Fruit fly (Drosophila melanogaster) whole organism, embryonic: ENCODE measurements around the gene CAH6.

Source experiments
- B-H1 ChIP-seq: fragments of 200-800 bp; sonication (Bioruptor generic); IDR thresholded peaks from 3 replicates; pipeline ENCODE4 v1.3.6; 2022; ENCODE audit warnings: missing biosample characterization, missing genetic modification characterization
- Bgb ChIP-seq: fragments of 200-800 bp; sonication (Bioruptor generic); IDR thresholded peaks from 2 replicates; pipeline ENCODE4 v1.3.6; 2022; ENCODE audit warnings: missing biosample characterization, missing genetic modification characterization; ENCODE audit not compliant: partially characterized antibody
- CG10267 ChIP-seq: fragments of 200-800 bp; sonication (Bioruptor generic); optimal IDR thresholded peaks from 2 replicates; lab custom pipeline; 2018; ENCODE audit warnings: missing biosample characterization, mild to moderate bottlenecking, missing genetic modification characterization, moderate library complexity
- CG11093 ChIP-seq: fragments of 200-800 bp; sonication (Bioruptor generic); IDR thresholded peaks from 3 replicates; pipeline ENCODE4 v1.3.6; 2022; ENCODE audit warnings: missing biosample characterization, missing genetic modification characterization
- CG13424 ChIP-seq: fragments of 200-800 bp; sonication (Bioruptor generic); optimal IDR thresholded peaks from 2 replicates; lab custom pipeline; 2019; ENCODE audit warnings: missing biosample characterization, mild to moderate bottlenecking, missing genetic modification characterization, moderate library complexity
- CG14860 ChIP-seq: fragments of 200-800 bp; sonication (Bioruptor generic); IDR thresholded peaks from 3 replicates; pipeline ENCODE4 v1.3.6; 2022; ENCODE audit warnings: missing biosample characterization, missing genetic modification characterization; ENCODE audit not compliant: partially characterized antibody
- CG1647 ChIP-seq: fragments of 200-800 bp; sonication (Bioruptor generic); optimal IDR thresholded peaks from 3 replicates; lab custom pipeline; 2016; ENCODE audit warnings: missing biosample characterization, missing genetic modification characterization
- CG17361 ChIP-seq: fragments of 200-800 bp; sonication (Bioruptor generic); IDR thresholded peaks from 3 replicates; pipeline ENCODE4 v1.3.6; 2022; ENCODE audit warnings: missing biosample characterization, missing genetic modification characterization
- CG18476 ChIP-seq: fragments of 200-800 bp; sonication (Bioruptor generic); optimal IDR thresholded peaks from 2 replicates; lab custom pipeline; 2016; ENCODE audit warnings: missing biosample characterization, mild to moderate bottlenecking, missing genetic modification characterization
- CG2199 ChIP-seq: fragments of 200-800 bp; sonication (Bioruptor generic); IDR thresholded peaks from 3 replicates; pipeline ENCODE4 v1.3.6; 2022; ENCODE audit warnings: missing biosample characterization, missing genetic modification characterization
- CG7357 ChIP-seq: fragments of 200-800 bp; sonication (Bioruptor generic); IDR thresholded peaks from 3 replicates; pipeline ENCODE4 v1.3.6; 2022; ENCODE audit warnings: missing biosample characterization, missing genetic modification characterization
- CG8281 ChIP-seq: fragments of 200-800 bp; sonication (Bioruptor generic); optimal IDR thresholded peaks from 2 replicates; lab custom pipeline; 2018; ENCODE audit warnings: missing biosample characterization, mild to moderate bottlenecking, missing genetic modification characterization, moderate library complexity
- CG8290 ChIP-seq, 3 experiments: fragments of 200-800 bp; sonication (Bioruptor generic); optimal IDR thresholded peaks; 2 replicates each; lab custom pipeline; 2016 to 2019; ENCODE audit warnings: missing biosample characterization in 3 of 3, missing genetic modification characterization in 3 of 3, mild to moderate bottlenecking in 2 of 3, moderate library complexity in 1 of 3
- CG8359 ChIP-seq: fragments of 200-800 bp; sonication (Bioruptor generic); optimal IDR thresholded peaks from 2 replicates; lab custom pipeline; 2017; ENCODE audit warnings: missing biosample characterization, mild to moderate bottlenecking, missing genetic modification characterization, borderline replicate concordance
- CG9797 ChIP-seq: fragments of 200-800 bp; sonication (Bioruptor generic); optimal IDR thresholded peaks from 3 replicates; lab custom pipeline; 2018; ENCODE audit warnings: missing biosample characterization, mild to moderate bottlenecking, missing genetic modification characterization
- CHES-1-like ChIP-seq: fragments of 200-800 bp; sonication (Bioruptor generic); optimal IDR thresholded peaks from 2 replicates; lab custom pipeline; 2016; ENCODE audit warnings: missing biosample characterization, missing genetic modification characterization
- Dfd ChIP-seq, 2 experiments: fragments of >200 bp; optimal IDR thresholded peaks; 2 replicates each; lab custom pipeline; 2017; ENCODE audit warnings: missing biosample characterization in 2 of 2, missing genetic modification characterization in 2 of 2
- Fer3 ChIP-seq: fragments of 200-800 bp; sonication (Bioruptor generic); optimal IDR thresholded peaks from 2 replicates; lab custom pipeline; 2018; ENCODE audit warnings: missing biosample characterization, mild to moderate bottlenecking, missing genetic modification characterization, moderate library complexity
- HmgD ChIP-seq: fragments of 200-800 bp; sonication (Bioruptor generic); optimal IDR thresholded peaks from 3 replicates; lab custom pipeline; 2016; ENCODE audit warnings: missing biosample characterization, missing genetic modification characterization
- MBD-R2 ChIP-seq: fragments of 200-800 bp; sonication (Bioruptor generic); IDR thresholded peaks from 2 replicates; pipeline ENCODE4 v1.3.6; 2022; ENCODE audit warnings: missing biosample characterization, missing genetic modification characterization
- Mes4 ChIP-seq: fragments of 200-800 bp; sonication (Bioruptor generic); optimal IDR thresholded peaks from 2 replicates; lab custom pipeline; 2016; ENCODE audit warnings: missing biosample characterization, missing genetic modification characterization
- Rx ChIP-seq: fragments of 200-800 bp; sonication (Bioruptor generic); IDR thresholded peaks from 2 replicates; pipeline ENCODE4 v1.3.6; 2022; ENCODE audit warnings: missing biosample characterization, missing genetic modification characterization
- Ssrp ChIP-seq: fragments of 200-800 bp; sonication (Bioruptor generic); optimal IDR thresholded peaks from 2 replicates; lab custom pipeline; 2018; ENCODE audit warnings: missing biosample characterization, mild to moderate bottlenecking, missing genetic modification characterization, moderate library complexity
- Usf ChIP-seq: fragments of 200-800 bp; sonication (Bioruptor generic); optimal IDR thresholded peaks from 2 replicates; lab custom pipeline; 2017; ENCODE audit warnings: missing genotype, missing biosample characterization, missing genetic modification characterization
- amos ChIP-seq: fragments of 200-800 bp; sonication (Bioruptor generic); IDR thresholded peaks from 2 replicates; pipeline ENCODE4 v1.3.6; 2022; ENCODE audit warnings: missing biosample characterization, missing genetic modification characterization; ENCODE audit not compliant: partially characterized antibody
- aop ChIP-seq: fragments of 200-800 bp; sonication (Bioruptor generic); IDR thresholded peaks from 2 replicates; pipeline ENCODE4 v1.3.6; 2022; ENCODE audit warnings: missing biosample characterization, missing genetic modification characterization
- cato ChIP-seq: fragments of 200-800 bp; sonication (Bioruptor generic); optimal IDR thresholded peaks from 2 replicates; lab custom pipeline; 2016; ENCODE audit warnings: missing biosample characterization, missing genetic modification characterization, borderline replicate concordance
- chm ChIP-seq: fragments of 200-800 bp; sonication (Bioruptor generic); IDR thresholded peaks from 2 replicates; pipeline ENCODE4 v1.3.6; 2022; ENCODE audit warnings: missing biosample characterization, missing genetic modification characterization
- chn ChIP-seq: fragments of 200-800 bp; sonication (Bioruptor generic); optimal IDR thresholded peaks from 2 replicates; lab custom pipeline; 2016; ENCODE audit warnings: missing biosample characterization, missing genetic modification characterization
- ci ChIP-seq: fragments of 200-800 bp; sonication (Bioruptor generic); IDR thresholded peaks from 3 replicates; pipeline ENCODE4 v1.3.6; 2022; ENCODE audit warnings: missing biosample characterization, missing genetic modification characterization
- crc ChIP-seq: fragments of 200-800 bp; sonication (Bioruptor generic); optimal IDR thresholded peaks from 2 replicates; lab custom pipeline; 2016; ENCODE audit warnings: missing biosample characterization, missing genetic modification characterization
- danr ChIP-seq: fragments of 200-800 bp; sonication (Bioruptor generic); IDR thresholded peaks from 2 replicates; pipeline ENCODE4 v1.3.6; 2022; ENCODE audit warnings: missing biosample characterization, missing genetic modification characterization
- en ChIP-seq: fragments of 200-800 bp; sonication (Bioruptor generic); optimal IDR thresholded peaks from 2 replicates; lab custom pipeline; 2016; ENCODE audit warnings: missing biosample characterization, missing genetic modification characterization
- fd3F ChIP-seq: fragments of 200-800 bp; sonication (Bioruptor generic); optimal IDR thresholded peaks from 2 replicates; lab custom pipeline; 2018; ENCODE audit warnings: missing biosample characterization, mild to moderate bottlenecking, missing genetic modification characterization, moderate library complexity
- gce ChIP-seq: fragments of 200-800 bp; sonication (Bioruptor generic); IDR thresholded peaks from 3 replicates; pipeline ENCODE4 v1.3.6; 2022; ENCODE audit warnings: missing biosample characterization, missing genetic modification characterization
- ham ChIP-seq: fragments of 200-800 bp; sonication (Bioruptor generic); IDR thresholded peaks from 2 replicates; pipeline ENCODE4 v1.3.6; 2022; ENCODE audit warnings: missing biosample characterization, missing genetic modification characterization
- jigr1 ChIP-seq: fragments of 200-800 bp; sonication (Bioruptor generic); IDR thresholded peaks from 3 replicates; pipeline ENCODE4 v1.3.6; 2022; ENCODE audit warnings: missing biosample characterization, missing genetic modification characterization
- ken ChIP-seq: fragments of 200-800 bp; sonication (Bioruptor generic); IDR thresholded peaks from 3 replicates; pipeline ENCODE4 v1.3.6; 2022; ENCODE audit warnings: missing biosample characterization, missing genetic modification characterization
- lola ChIP-seq, 3 experiments: fragments of >200 bp in 2 of 3; fragments of 200-800 bp in 1 of 3; sonication (Bioruptor generic) in 1 of 3; optimal IDR thresholded peaks; 2 replicates each; lab custom pipeline; 2017 to 2019; ENCODE audit warnings: missing biosample characterization in 3 of 3, missing genetic modification characterization in 3 of 3, mild to moderate bottlenecking in 1 of 3, moderate library complexity in 1 of 3
- mld ChIP-seq: fragments of 200-800 bp; sonication (Bioruptor generic); IDR thresholded peaks from 3 replicates; pipeline ENCODE4 v1.3.6; 2022; ENCODE audit warnings: missing biosample characterization, missing genetic modification characterization; ENCODE audit not compliant: partially characterized antibody
- salm ChIP-seq: fragments of 200-800 bp; sonication (Bioruptor generic); optimal IDR thresholded peaks from 2 replicates; lab custom pipeline; 2018; ENCODE audit warnings: missing biosample characterization, mild to moderate bottlenecking, missing genetic modification characterization
- sens-2 ChIP-seq: fragments of 200-800 bp; sonication (Bioruptor generic); IDR thresholded peaks from 2 replicates; pipeline ENCODE4 v1.3.6; 2022; ENCODE audit warnings: missing biosample characterization, missing genetic modification characterization
- slou ChIP-seq: fragments of 200-800 bp; sonication (Bioruptor generic); optimal IDR thresholded peaks from 3 replicates; lab custom pipeline; 2016; ENCODE audit warnings: missing biosample characterization, missing genetic modification characterization
- tin ChIP-seq: fragments of 200-800 bp; sonication (Bioruptor generic); optimal IDR thresholded peaks from 3 replicates; lab custom pipeline; 2016; ENCODE audit warnings: missing biosample characterization, missing genetic modification characterization
- tna ChIP-seq: fragments of 200-800 bp; sonication (Bioruptor generic); IDR thresholded peaks from 2 replicates; pipeline ENCODE4 v1.3.6; 2022; ENCODE audit warnings: missing biosample characterization, missing genetic modification characterization; ENCODE audit not compliant: partially characterized antibody
- toy ChIP-seq: fragments of 200-800 bp; sonication (Bioruptor generic); IDR thresholded peaks from 2 replicates; pipeline ENCODE4 v1.3.6; 2022; ENCODE audit warnings: missing biosample characterization, missing genetic modification characterization
- ttk ChIP-seq: fragments of 200-800 bp; sonication (Bioruptor generic); IDR thresholded peaks from 2 replicates; pipeline ENCODE4 v2.1.2; 2022; ENCODE audit warnings: missing biosample characterization, missing genetic modification characterization
- tx ChIP-seq: fragments of 200-800 bp; sonication (Bioruptor generic); optimal IDR thresholded peaks from 2 replicates; lab custom pipeline; 2016; ENCODE audit warnings: missing biosample characterization, missing genetic modification characterization

Gene CAH6

DNA sequence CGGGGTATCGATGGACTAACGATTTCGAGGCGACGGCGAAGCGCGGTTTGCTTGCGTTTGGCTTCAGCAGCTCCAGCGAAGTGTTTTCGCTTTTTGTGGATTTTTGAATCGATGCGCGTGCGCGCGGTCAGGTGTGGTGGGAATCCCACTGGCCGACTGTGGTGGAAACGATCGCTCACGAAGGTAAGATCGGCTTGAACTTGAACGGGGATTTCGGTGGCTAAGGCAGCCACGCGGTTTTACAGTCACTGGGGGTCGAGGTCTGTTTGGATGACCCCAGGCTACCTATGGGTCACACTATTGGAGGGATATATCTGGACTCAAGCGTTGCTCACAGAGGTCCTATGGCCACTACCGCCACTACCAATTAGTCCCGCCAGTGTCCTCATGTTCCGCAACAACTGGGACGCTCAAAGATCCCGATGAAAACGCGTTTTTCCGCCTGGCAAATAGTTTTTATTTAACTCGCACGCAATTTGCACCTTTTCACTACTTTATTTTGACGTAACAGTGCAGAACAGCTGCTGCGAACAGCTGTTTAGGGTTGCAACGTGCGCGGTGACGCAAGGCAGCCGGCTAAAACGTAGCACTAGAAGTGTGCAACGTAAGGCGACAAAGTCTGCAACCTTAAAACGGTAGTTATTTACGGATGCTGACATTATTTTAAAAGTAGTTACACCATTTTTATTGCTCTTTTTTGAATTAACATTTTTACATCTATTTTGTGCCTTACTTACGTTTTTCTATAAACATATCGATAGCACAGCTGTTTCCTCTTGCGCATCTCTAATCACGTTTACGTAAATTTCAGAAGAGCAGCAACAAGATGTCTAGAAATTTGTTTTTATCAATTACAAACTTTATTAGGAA lies 5.1 kb upstream of the CAH6 start, which contains the start of the genes qless and mRpL32 (continued):
- TF ChIP-seq Mes4 (GFP tag; lab: Kevin White, UChicago): peak; percentile 40
- no peak for TF ChIP-seq Usf
- no peak for TF ChIP-seq Dfd (GFP tag; optimal IDR thresholded peaks at IDR 0.05; lab: Kevin White, UChicago)
- TF ChIP-seq Fer3: no peak
- TF ChIP-seq sens-2: no peak
- no peak for TF ChIP-seq mld (GFP tag; lab: Robert Waterston, UW)
- peak; percentile 35 for TF ChIP-seq CG8359 (GFP tag; lab: Kevin White, UChicago)
- TF ChIP-seq slou (GFP tag; lab: Kevin White, UChicago): peak; percentile 11
- TF ChIP-seq CG10267 (tag; lab: Kevin White, UChicago): peak; percentile 51
- TF ChIP-seq en: no peak
- peak; percentile 36 for TF ChIP-seq tx
- TF ChIP-seq CG13424 (tag; lab: Kevin White, UChicago): peak; percentile 45
- no peak for TF ChIP-seq ham
- TF ChIP-seq CG11093 (GFP tag; lab: Robert Waterston, UW): peak; percentile 69
- TF ChIP-seq Rx (GFP tag; lab: Robert Waterston, UW): peak; percentile 72
- no peak for TF ChIP-seq CG2199
- no peak for TF ChIP-seq tna (GFP tag; lab: Robert Waterston, UW)
- TF ChIP-seq aop: no peak
- peak; percentile 65 for TF ChIP-seq Bgb (GFP tag; lab: Robert Waterston, UW)
- TF ChIP-seq CHES-1-like: peak; percentile 58
- TF ChIP-seq gce (GFP tag; lab: Robert Waterston, UW): peak; percentile 39; the same call in 1 of the 3 replicates
- no peak for TF ChIP-seq chm
- no peak for TF ChIP-seq HmgD (GFP tag; lab: Kevin White, UChicago)
- no peak for TF ChIP-seq jigr1
- TF ChIP-seq MBD-R2: peak; percentile 80; the same call in 1 of the 2 replicates
- peak; percentile 65 for TF ChIP-seq amos (GFP tag; lab: Robert Waterston, UW)
- TF ChIP-seq danr: no peak
- peak; percentile 56 for TF ChIP-seq CG18476 (GFP tag; lab: Kevin White, UChicago)
- peak; percentile 73 for TF ChIP-seq ken (GFP tag; lab: Robert Waterston, UW)
- TF ChIP-seq ttk: peak; percentile 70
- no peak for TF ChIP-seq salm (tag; lab: Kevin White, UChicago)
- TF ChIP-seq CG9797 (GFP tag; lab: Kevin White, UChicago): peak; percentile 42
- TF ChIP-seq B-H1: peak; percentile 80
- TF ChIP-seq crc: peak; percentile 52
- peak; percentile 68 for TF ChIP-seq ci (GFP tag; lab: Robert Waterston, UW)
- peak; percentile 82 for TF ChIP-seq tin (GFP tag; lab: Kevin White, UChicago)
- TF ChIP-seq CG8281 (tag; lab: Kevin White, UChicago): no peak
- peak; percentile 55; the same call in 2 of the 3 replicates for TF ChIP-seq CG14860 (GFP tag; lab: Robert Waterston, UW)
- peak; percentile 86 for TF ChIP-seq CG17361 (GFP tag; lab: Robert Waterston, UW)
- no peak for TF ChIP-seq fd3F (GFP tag; lab: Kevin White, UChicago)
- no peak for TF ChIP-seq toy (GFP tag; lab: Robert Waterston, UW)
- TF ChIP-seq CG8290 (GFP tag; optimal IDR thresholded peaks at IDR 0.05; lab: Kevin White, UChicago): peak; percentile 29
- TF ChIP-seq CG8290 (tag; optimal IDR thresholded peaks at IDR 0.05; lab: Kevin White, UChicago): no peak
- no peak for TF ChIP-seq cato (GFP tag; lab: Kevin White, UChicago)
- peak; percentile 36 for TF ChIP-seq chn (GFP tag; lab: Kevin White, UChicago)
- TF ChIP-seq lola (GFP tag; optimal IDR thresholded peaks at IDR 0.05; lab: Kevin White, UChicago): peak in 1 of 3 experiments; percentile 34
- peak; percentile 70; the same call in 2 of the 3 replicates for TF ChIP-seq CG7357 (GFP tag; lab: Robert Waterston, UW)
- TF ChIP-seq CG1647 (GFP tag; lab: Kevin White, UChicago): peak; percentile 61
- no peak for TF ChIP-seq Ssrp (tag; lab: Kevin White, UChicago)
